Worm (Caenorhabditis elegans) whole organism, L4 larva: ENCODE results near the gene rbm-26.

ENCODE experiments used
- R02D3.7 ChIP-seq: fragments of 150-350 bp; sonication (generic microtip); optimal IDR thresholded peaks from 3 replicates; lab custom pipeline; 2014; ENCODE audit warnings: missing biosample characterization, missing genetic modification characterization
- aly-2 ChIP-seq: sonication (generic microtip); optimal IDR thresholded peaks from 2 replicates; lab custom pipeline; 2018; ENCODE audit warnings: missing biosample characterization, missing genetic modification characterization
- dmd-6 ChIP-seq: fragments of 200-800 bp; sonication (Bioruptor generic); IDR thresholded peaks from 2 replicates; pipeline ENCODE4 v1.3.6; 2022; ENCODE audit warnings: missing genetic modification reagents, missing genetic modification characterization, missing compliant biosample characterization
- dve-1 ChIP-seq: sonication (generic microtip); optimal IDR thresholded peaks from 2 replicates; lab custom pipeline; 2017; ENCODE audit warnings: antibody characterized with exemption, mild to moderate bottlenecking, missing genetic modification characterization, missing compliant biosample characterization; ENCODE audit not compliant: insufficient read depth
- egl-27 ChIP-seq: sonication (generic microtip); optimal IDR thresholded peaks from 3 replicates; lab custom pipeline; 2017; ENCODE audit warnings: missing biosample characterization, missing genetic modification reagents, missing genetic modification characterization
- gei-8 ChIP-seq: fragments of 200-800 bp; sonication (Bioruptor generic); optimal IDR thresholded peaks from 2 replicates; lab custom pipeline; 2018; ENCODE audit warnings: mild to moderate bottlenecking, missing genetic modification characterization, missing compliant biosample characterization
- lin-15B ChIP-seq: fragments of 150-350 bp; sonication (generic microtip); optimal IDR thresholded peaks from 3 replicates; lab custom pipeline; 2014; ENCODE audit warnings: missing biosample characterization, missing genetic modification characterization
- nhr-28 ChIP-seq: fragments of 150-350 bp; optimal IDR thresholded peaks from 2 replicates; lab custom pipeline; 2014; ENCODE audit warnings: missing biosample characterization, missing genetic modification characterization
- pqm-1 ChIP-seq: sonication (generic microtip); optimal IDR thresholded peaks from 2 replicates; lab custom pipeline; 2017; ENCODE audit warnings: missing biosample characterization, missing genetic modification characterization
- unc-62 ChIP-seq, 3 experiments: fragments of 150-350 bp in 1 of 3; sonication (generic microtip); optimal IDR thresholded peaks in 2 of 3; peaks in 1 of 3; 1 replicate in 1 of 3; 2 replicates in 2 of 3; lab custom pipeline; 2014 to 2017; ENCODE audit warnings: missing biosample characterization in 3 of 3, missing genetic modification characterization in 3 of 3, missing genetic modification reagents in 3 of 3, missing genotype in 1 of 3
- zip-2 ChIP-seq: fragments of 150-350 bp; optimal IDR thresholded peaks from 2 replicates; lab custom pipeline; 2014; ENCODE audit warnings: missing biosample characterization, missing genetic modification characterization

- TF ChIP-seq pqm-1 (tag; lab: Kevin White, UChicago) (peak; percentile 1), zip-2 (tag; lab: Kevin White, UChicago) (no peak), nhr-28 (tag; lab: Kevin White, UChicago) (peak; percentile 31), R02D3.7 (no peak), dve-1 (tag; lab: Kevin White, UChicago) (no peak), gei-8 (GFP tag; lab: Kevin White, UChicago) (no peak), lin-15B (tag; lab: Kevin White, UChicago) (no peak), egl-27 (tag; lab: Kevin White, UChicago) (no peak), dmd-6 (GFP tag; lab: Robert Waterston, UW) (no peak), aly-2 (tag; lab: Kevin White, UChicago) (no peak), unc-62 (GFP tag; optimal IDR thresholded peaks at IDR 0.05 in 1 of 2; lab: Kevin White, UChicago) (no peak), unc-62 (tag; optimal IDR thresholded peaks at IDR 0.05; lab: Kevin White, UChicago) (no peak)
Measured at ce11 chrIII:5665278-5665677, 46.1 kb upstream of the rbm-26 start.
